Worm (Caenorhabditis elegans) whole organism, late embryonic: ENCODE data around the gene srsx-35.

Experiments used
- ceh-18 ChIP-seq: sonication (generic microtip); optimal IDR thresholded peaks from 2 replicates; lab custom pipeline; 2016; ENCODE audit warnings: missing genetic modification characterization, missing compliant biosample characterization
- dmd-4 ChIP-seq: sonication (generic microtip); optimal IDR thresholded peaks from 2 replicates; lab custom pipeline; 2016; ENCODE audit warnings: borderline replicate concordance, missing genetic modification characterization, missing compliant biosample characterization
- pax-1 ChIP-seq: fragments of 150-350 bp; optimal IDR thresholded peaks from 2 replicates; lab custom pipeline; 2014; ENCODE audit warnings: missing biosample characterization, missing genetic modification characterization
- pqm-1 ChIP-seq: sonication (generic microtip); optimal IDR thresholded peaks from 2 replicates; lab custom pipeline; 2016; ENCODE audit warnings: missing genetic modification characterization, missing compliant biosample characterization
- zip-5 ChIP-seq: sonication (generic microtip); optimal IDR thresholded peaks from 2 replicates; lab custom pipeline; 2016; ENCODE audit warnings: missing genetic modification characterization, missing compliant biosample characterization
- ztf-16 ChIP-seq: sonication (generic microtip); optimal IDR thresholded peaks from 2 replicates; lab custom pipeline; 2017; ENCODE audit warnings: missing genetic modification characterization, missing compliant biosample characterization

- TF ChIP-seq ceh-18 (tag; lab: Kevin White, UChicago) (no peak), pax-1 (no peak), zip-5 (no peak), dmd-4 (tag; lab: Kevin White, UChicago) (no peak), ztf-16 (tag; lab: Kevin White, UChicago) (no peak), pqm-1 (tag; lab: Kevin White, UChicago) (no peak)
These were observed 17.5 kb upstream of the srsx-35 start for ce11 chrV:20663736-20664135.
